Fruit fly (Drosophila melanogaster) whole organism, embryonic: ENCODE data around the gene mmy.
A peak's percentile ranks its signal among the peaks of the same experiment; 100 is the strongest.

Experiments
- Atf3 ChIP-seq: fragments of 200-800 bp; sonication (Bioruptor generic); optimal IDR thresholded peaks from 3 replicates; lab custom pipeline; 2016; ENCODE audit warnings: missing biosample characterization, missing genetic modification characterization
- Atf6 ChIP-seq: fragments of 200-800 bp; sonication (Bioruptor generic); IDR thresholded peaks from 2 replicates; pipeline ENCODE4 v1.3.6; 2022; ENCODE audit warnings: missing biosample characterization, missing genetic modification characterization
- CG10267 ChIP-seq: fragments of 200-800 bp; sonication (Bioruptor generic); optimal IDR thresholded peaks from 2 replicates; lab custom pipeline; 2018; ENCODE audit warnings: missing biosample characterization, mild to moderate bottlenecking, missing genetic modification characterization, moderate library complexity
- CG12391 ChIP-seq: fragments of 200-800 bp; sonication (Bioruptor generic); optimal IDR thresholded peaks from 3 replicates; lab custom pipeline; 2018; ENCODE audit warnings: missing biosample characterization, mild to moderate bottlenecking, missing genetic modification characterization, moderate library complexity
- CG12769 ChIP-seq: fragments of 200-800 bp; sonication (Bioruptor generic); optimal IDR thresholded peaks from 2 replicates; lab custom pipeline; 2019; ENCODE audit warnings: missing biosample characterization, mild to moderate bottlenecking, missing genetic modification characterization, moderate library complexity
- CG12942 ChIP-seq: fragments of 200-800 bp; sonication (Bioruptor generic); optimal IDR thresholded peaks from 3 replicates; lab custom pipeline; 2016; ENCODE audit warnings: missing biosample characterization, missing genetic modification characterization
- CG13424 ChIP-seq: fragments of 200-800 bp; sonication (Bioruptor generic); optimal IDR thresholded peaks from 2 replicates; lab custom pipeline; 2019; ENCODE audit warnings: missing biosample characterization, mild to moderate bottlenecking, missing genetic modification characterization, moderate library complexity
- CG14667 ChIP-seq: fragments of 200-800 bp; sonication (Bioruptor generic); IDR thresholded peaks from 2 replicates; pipeline ENCODE4 v1.3.6; 2022; ENCODE audit warnings: missing biosample characterization, missing genetic modification characterization
- CG14710 ChIP-seq: fragments of 200-800 bp; sonication (Bioruptor generic); optimal IDR thresholded peaks from 3 replicates; lab custom pipeline; 2019; ENCODE audit warnings: missing biosample characterization, mild to moderate bottlenecking, missing genetic modification characterization, moderate library complexity
- CG14860 ChIP-seq: fragments of 200-800 bp; sonication (Bioruptor generic); IDR thresholded peaks from 3 replicates; pipeline ENCODE4 v1.3.6; 2022; ENCODE audit warnings: missing biosample characterization, missing genetic modification characterization; ENCODE audit not compliant: partially characterized antibody
- CG14965 ChIP-seq: fragments of 200-800 bp; sonication (Bioruptor generic); optimal IDR thresholded peaks from 2 replicates; lab custom pipeline; 2016; ENCODE audit warnings: missing biosample characterization, missing genetic modification characterization, borderline replicate concordance
- CG15011 ChIP-seq: fragments of 200-800 bp; sonication (Bioruptor generic); optimal IDR thresholded peaks from 3 replicates; lab custom pipeline; 2018; ENCODE audit warnings: missing biosample characterization, mild to moderate bottlenecking, missing genetic modification characterization
- CG15601 ChIP-seq: fragments of 200-800 bp; sonication (Bioruptor generic); optimal IDR thresholded peaks from 3 replicates; lab custom pipeline; 2019; ENCODE audit warnings: missing biosample characterization, mild to moderate bottlenecking, missing genetic modification characterization, moderate library complexity
- CG18011 ChIP-seq: fragments of 200-800 bp; sonication (Bioruptor generic); optimal IDR thresholded peaks from 2 replicates; lab custom pipeline; 2017; ENCODE audit warnings: missing biosample characterization, missing genetic modification characterization, mild to moderate bottlenecking, moderate library complexity, missing genotype
- CG30431 ChIP-seq: fragments of 200-800 bp; sonication (Bioruptor generic); optimal IDR thresholded peaks from 2 replicates; lab custom pipeline; 2017; ENCODE audit warnings: missing biosample characterization, missing genetic modification characterization
- CG4360 ChIP-seq: fragments of 200-800 bp; sonication (Bioruptor generic); IDR thresholded peaks from 2 replicates; pipeline ENCODE4 v1.3.6; 2022; ENCODE audit warnings: missing biosample characterization, missing genetic modification characterization
- CG4730 ChIP-seq: fragments of 200-800 bp; sonication (Bioruptor generic); IDR thresholded peaks from 2 replicates; pipeline ENCODE4 v1.3.6; 2022; ENCODE audit warnings: missing biosample characterization, missing genetic modification characterization
- CG8290 ChIP-seq, 3 experiments: fragments of 200-800 bp; sonication (Bioruptor generic); optimal IDR thresholded peaks; 2 replicates each; lab custom pipeline; 2016 to 2019; ENCODE audit warnings: missing biosample characterization in 3 of 3, missing genetic modification characterization in 3 of 3, mild to moderate bottlenecking in 2 of 3, moderate library complexity in 1 of 3
- CG8944 ChIP-seq: fragments of 200-800 bp; sonication (Bioruptor generic); optimal IDR thresholded peaks from 3 replicates; lab custom pipeline; 2016; ENCODE audit warnings: missing biosample characterization, missing genetic modification characterization
- Dfd ChIP-seq, 2 experiments: fragments of >200 bp; optimal IDR thresholded peaks; 2 replicates each; lab custom pipeline; 2017; ENCODE audit warnings: missing biosample characterization in 2 of 2, missing genetic modification characterization in 2 of 2
- Dll ChIP-seq: fragments of 200-800 bp; sonication (Bioruptor generic); IDR thresholded peaks from 4 replicates; pipeline ENCODE4 v1.3.6; 2022; ENCODE audit warnings: missing biosample characterization, missing genetic modification characterization; ENCODE audit not compliant: partially characterized antibody
- Elba2 ChIP-seq: fragments of 200-800 bp; sonication (Bioruptor generic); optimal IDR thresholded peaks from 3 replicates; lab custom pipeline; 2016; ENCODE audit warnings: missing biosample characterization, missing genetic modification characterization
- Fer3 ChIP-seq: fragments of 200-800 bp; sonication (Bioruptor generic); optimal IDR thresholded peaks from 2 replicates; lab custom pipeline; 2018; ENCODE audit warnings: missing biosample characterization, mild to moderate bottlenecking, missing genetic modification characterization, moderate library complexity
- HLHmδ ChIP-seq: fragments of 200-800 bp; sonication (Bioruptor generic); optimal IDR thresholded peaks from 2 replicates; lab custom pipeline; 2018; ENCODE audit warnings: missing biosample characterization, mild to moderate bottlenecking, missing genetic modification characterization, moderate library complexity
- Mes4 ChIP-seq: fragments of 200-800 bp; sonication (Bioruptor generic); optimal IDR thresholded peaks from 2 replicates; lab custom pipeline; 2016; ENCODE audit warnings: missing biosample characterization, missing genetic modification characterization
- Nf-YB ChIP-seq: fragments of 200-800 bp; sonication (Bioruptor generic); optimal IDR thresholded peaks from 3 replicates; lab custom pipeline; 2019; ENCODE audit warnings: missing biosample characterization, mild to moderate bottlenecking, missing genetic modification characterization, moderate library complexity
- Ptx1 ChIP-seq: fragments of 200-800 bp; sonication (Bioruptor generic); IDR thresholded peaks from 2 replicates; pipeline ENCODE4 v1.3.6; 2022; ENCODE audit warnings: missing biosample characterization, missing genetic modification characterization
- TFAM ChIP-seq: fragments of 200-800 bp; sonication (Bioruptor generic); optimal IDR thresholded peaks from 2 replicates; lab custom pipeline; 2017; ENCODE audit warnings: missing biosample characterization, missing genetic modification characterization, inconsistent platforms
- Trl ChIP-seq, 3 experiments: fragments of >200 bp in 2 of 3; fragments of 200-800 bp in 1 of 3; sonication (Bioruptor generic) in 1 of 3; optimal IDR thresholded peaks; 2 replicates in 1 of 3; 3 replicates in 2 of 3; lab custom pipeline; 2016 to 2017; ENCODE audit warnings: missing biosample characterization in 1 of 3, missing genetic modification characterization in 1 of 3
- YL-1 ChIP-seq: fragments of 200-800 bp; sonication (Bioruptor generic); optimal IDR thresholded peaks from 3 replicates; lab custom pipeline; 2017; ENCODE audit warnings: missing biosample characterization, mild to moderate bottlenecking, missing genetic modification characterization
- bowl ChIP-seq: fragments of 200-800 bp; sonication (Bioruptor generic); IDR thresholded peaks from 2 replicates; pipeline ENCODE4 v1.3.6; 2022; ENCODE audit warnings: missing biosample characterization, missing genetic modification characterization
- crol ChIP-seq: fragments of 200-800 bp; sonication (Bioruptor generic); IDR thresholded peaks from 2 replicates; pipeline ENCODE4 v1.3.6; 2022; ENCODE audit warnings: missing biosample characterization, missing genetic modification characterization
- dmrt99B ChIP-seq: fragments of 200-800 bp; sonication (Bioruptor generic); optimal IDR thresholded peaks from 2 replicates; lab custom pipeline; 2018; ENCODE audit warnings: missing biosample characterization, mild to moderate bottlenecking, missing genetic modification characterization, moderate library complexity
- fd64A ChIP-seq: fragments of 200-800 bp; sonication (Bioruptor generic); optimal IDR thresholded peaks from 3 replicates; lab custom pipeline; 2018; ENCODE audit warnings: missing biosample characterization, mild to moderate bottlenecking, missing genetic modification characterization
- ftz-f1 ChIP-seq: fragments of 200-800 bp; sonication (Bioruptor generic); optimal IDR thresholded peaks from 2 replicates; lab custom pipeline; 2016; ENCODE audit warnings: missing biosample characterization, missing genetic modification characterization
- grau ChIP-seq: fragments of 200-800 bp; optimal IDR thresholded peaks from 3 replicates; lab custom pipeline; 2019; ENCODE audit warnings: missing biosample characterization, mild to moderate bottlenecking, missing genetic modification characterization, moderate library complexity
- hbn ChIP-seq: fragments of 200-800 bp; sonication (Bioruptor generic); IDR thresholded peaks from 2 replicates; pipeline ENCODE4 v1.3.6; 2022; ENCODE audit warnings: missing biosample characterization, missing genetic modification characterization; ENCODE audit not compliant: partially characterized antibody
- lab ChIP-seq: fragments of 200-800 bp; sonication (Bioruptor generic); optimal IDR thresholded peaks from 3 replicates; lab custom pipeline; 2017; ENCODE audit warnings: missing biosample characterization, missing genetic modification characterization, mild to moderate bottlenecking, moderate library complexity, missing genetic modification reagents
- lbe ChIP-seq: fragments of 200-800 bp; sonication (Bioruptor generic); optimal IDR thresholded peaks from 2 replicates; lab custom pipeline; 2016; ENCODE audit warnings: missing biosample characterization, mild to moderate bottlenecking, missing genetic modification characterization
- ro ChIP-seq: fragments of 200-800 bp; sonication (Bioruptor generic); IDR thresholded peaks from 2 replicates; pipeline ENCODE4 v1.3.6; 2022; ENCODE audit warnings: missing biosample characterization, missing genetic modification characterization
- run ChIP-seq: fragments of 200-800 bp; sonication (Bioruptor generic); optimal IDR thresholded peaks from 3 replicates; lab custom pipeline; 2018; ENCODE audit warnings: missing biosample characterization, mild to moderate bottlenecking, missing genetic modification characterization
- sug ChIP-seq: fragments of 200-800 bp; optimal IDR thresholded peaks from 2 replicates; lab custom pipeline; 2019; ENCODE audit warnings: missing biosample characterization, mild to moderate bottlenecking, missing genetic modification characterization, moderate library complexity
- tna ChIP-seq: fragments of 200-800 bp; sonication (Bioruptor generic); IDR thresholded peaks from 2 replicates; pipeline ENCODE4 v1.3.6; 2022; ENCODE audit warnings: missing biosample characterization, missing genetic modification characterization; ENCODE audit not compliant: partially characterized antibody
- toy ChIP-seq: fragments of 200-800 bp; sonication (Bioruptor generic); IDR thresholded peaks from 2 replicates; pipeline ENCODE4 v1.3.6; 2022; ENCODE audit warnings: missing biosample characterization, missing genetic modification characterization
- twi ChIP-seq: fragments of 200-800 bp; optimal IDR thresholded peaks from 2 replicates; lab custom pipeline; 2019; ENCODE audit warnings: missing biosample characterization, mild to moderate bottlenecking, missing genetic modification characterization, moderate library complexity
- vfl ChIP-seq: fragments of 200-800 bp; sonication (Bioruptor generic); optimal IDR thresholded peaks from 2 replicates; lab custom pipeline; 2016; ENCODE audit warnings: missing biosample characterization, missing genetic modification characterization
- zfh2 ChIP-seq: fragments of 200-800 bp; sonication (Bioruptor generic); optimal IDR thresholded peaks from 2 replicates; lab custom pipeline; 2016; ENCODE audit warnings: missing biosample characterization, missing genetic modification characterization

mmy gene

DNA sequence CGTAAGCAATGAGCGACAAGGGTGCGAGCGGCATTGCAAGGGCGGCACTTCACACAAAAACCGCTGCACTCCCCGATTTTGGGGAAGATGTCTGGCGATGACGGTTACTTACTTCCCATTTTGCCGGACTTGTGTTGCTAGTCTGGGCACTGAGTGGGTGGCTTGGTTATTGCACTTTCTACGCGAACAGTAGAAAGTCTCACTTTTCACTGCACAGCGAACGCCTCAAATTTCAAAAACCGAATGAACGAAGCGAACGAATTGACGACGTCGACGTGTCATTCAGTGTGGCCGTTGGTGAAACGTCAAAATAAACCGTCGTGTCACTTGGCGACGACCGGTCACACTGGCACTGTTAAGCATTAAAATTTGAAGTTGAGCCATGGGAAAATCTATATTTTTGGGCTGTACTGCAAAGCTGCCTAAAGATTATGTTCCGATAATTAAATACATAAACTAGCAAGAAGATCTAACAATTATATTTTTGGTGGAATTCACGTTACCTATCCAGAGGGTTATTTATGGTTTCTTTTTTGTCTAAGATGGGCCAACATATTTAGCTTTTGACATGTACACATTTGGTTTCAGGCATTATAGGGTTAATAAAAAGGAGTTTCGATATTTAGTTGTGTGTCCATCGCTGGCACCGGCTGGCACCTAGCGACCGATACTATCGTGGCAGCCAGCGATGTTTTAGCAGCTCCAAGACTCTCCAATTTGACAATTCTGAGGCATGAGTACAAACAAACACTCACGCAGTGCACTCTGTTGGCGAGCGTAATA lies 6.7 kb upstream of the mmy start, which contains the start of the genes Sec61alpha and Daxx (continued):
- TF ChIP-seq lab (GFP tag; lab: Kevin White, UChicago) (peak; percentile 87), ftz-f1 (GFP tag; lab: Kevin White, UChicago) (peak; percentile 27), CG15011 (GFP tag; lab: Kevin White, UChicago) (peak; percentile 68), CG8290 (GFP tag; optimal IDR thresholded peaks at IDR 0.05; lab: Kevin White, UChicago) (peak; percentile 70), CG8290 (tag; optimal IDR thresholded peaks at IDR 0.05; lab: Kevin White, UChicago) (peak in 1 of 2 experiments; percentile 73), CG14667 (peak; percentile 80), Mes4 (GFP tag; lab: Kevin White, UChicago) (peak; percentile 65), Elba2 (GFP tag; lab: Kevin White, UChicago) (peak; percentile 43), bowl (0 out of 2 replicates have a peak, but pooled peaks have one; percentile 53), CG10267 (tag; lab: Kevin White, UChicago) (peak; percentile 81), HLHmδ (GFP tag; lab: Kevin White, UChicago) (peak; percentile 79), Ptx1 (peak; percentile 84), CG15601 (tag; lab: Kevin White, UChicago) (peak; percentile 78), run (peak; percentile 58), TFAM (GFP tag; lab: Kevin White, UChicago) (no peak), CG13424 (tag; lab: Kevin White, UChicago) (peak; percentile 87), Nf-YB (GFP tag; lab: Kevin White, UChicago) (peak; percentile 37), fd64A (GFP tag; lab: Kevin White, UChicago) (peak; percentile 21), grau (tag; lab: Kevin White, UChicago) (peak; percentile 82), CG14965 (GFP tag; lab: Kevin White, UChicago) (peak; percentile 17), CG18011 (GFP tag; lab: Kevin White, UChicago) (peak; percentile 95), Atf6 (GFP tag; lab: Robert Waterston, UW) (peak; percentile 80), tna (GFP tag; lab: Robert Waterston, UW) (peak; percentile 100), Dfd (GFP tag; optimal IDR thresholded peaks at IDR 0.05; lab: Kevin White, UChicago) (no peak), twi (tag; lab: Kevin White, UChicago) (peak; percentile 74), CG14860 (GFP tag; lab: Robert Waterston, UW) (peak; percentile 99), Dll (GFP tag; lab: Robert Waterston, UW) (peak; percentile 97), CG8944 (GFP tag; lab: Kevin White, UChicago) (peak; percentile 90), sug (tag; lab: Kevin White, UChicago) (peak; percentile 87), ro (no peak), CG12391 (tag; lab: Kevin White, UChicago) (peak; percentile 87), CG4360 (GFP tag; lab: Robert Waterston, UW) (no peak), dmrt99B (tag; lab: Kevin White, UChicago) (peak; percentile 76), CG4730 (GFP tag; lab: Robert Waterston, UW) (peak; percentile 68), hbn (peak; percentile 98), CG14710 (tag; lab: Kevin White, UChicago) (peak; percentile 90), CG30431 (peak; percentile 60), Fer3 (tag; lab: Kevin White, UChicago) (peak; percentile 82), crol (GFP tag; lab: Robert Waterston, UW) (no peak), zfh2 (GFP tag; lab: Kevin White, UChicago) (peak; percentile 96), YL-1 (peak; percentile 9), toy (GFP tag; lab: Robert Waterston, UW) (peak; percentile 61; the same call in 1 of the 2 replicates), vfl (GFP tag; lab: Kevin White, UChicago) (peak; percentile 87), lbe (GFP tag; lab: Kevin White, UChicago) (peak; percentile 76), Trl (optimal IDR thresholded peaks at IDR 0.05; lab: Kevin White, UChicago) (no peak), Trl (GFP tag; optimal IDR thresholded peaks at IDR 0.05; lab: Kevin White, UChicago) (peak; percentile 91), CG12942 (peak; percentile 87), Atf3 (GFP tag; lab: Kevin White, UChicago) (peak; percentile 84), CG12769 (peak; percentile 56)
